Worm (Caenorhabditis elegans) whole organism, early embryonic: Measurements from ENCODE around the gene K08H10.6.

Source experiments
- F13C5.2 ChIP-seq: sonication (generic microtip); optimal IDR thresholded peaks from 2 replicates; lab custom pipeline; 2017; ENCODE audit warnings: mild to moderate bottlenecking, missing genetic modification characterization, inconsistent platforms, missing compliant biosample characterization
- ama-1 ChIP-seq: fragments of 150-350 bp; optimal IDR thresholded peaks from 2 replicates; lab custom pipeline; 2014
- flt-1 ChIP-seq: fragments of 200-800 bp; sonication (Bioruptor generic); IDR thresholded peaks from 2 replicates; pipeline ENCODE4 v1.3.6; 2022; ENCODE audit warnings: missing genetic modification characterization, missing compliant biosample characterization
- hnd-1 ChIP-seq: sonication (generic microtip); optimal IDR thresholded peaks from 2 replicates; lab custom pipeline; 2016; ENCODE audit warnings: missing genetic modification characterization, missing compliant biosample characterization
- sea-1 ChIP-seq: fragments of 200-800 bp; sonication (Bioruptor generic); conservative IDR thresholded peaks from 2 replicates; pipeline ENCODE4 v1.3.6; 2022; ENCODE audit warnings: missing genetic modification characterization, missing compliant biosample characterization

ce11 chrV:9995791-9996190, at the start of gene K08H10.6:
- TF ChIP-seq hnd-1 = no peak
- TF ChIP-seq F13C5.2 = no peak
- TF ChIP-seq ama-1 = no peak
- no peak for TF ChIP-seq flt-1 (GFP tag; lab: Robert Waterston, UW)
- TF ChIP-seq sea-1 = no peak
